Worm (Caenorhabditis elegans) whole organism, midembryonic: ENCODE measurements around the gene C31A11.13.

ENCODE experiments used
- T22C8.4 ChIP-seq: fragments of 200-800 bp; sonication (Bioruptor generic); IDR thresholded peaks from 2 replicates; pipeline ENCODE4 v1.3.6; 2022; ENCODE audit warnings: missing genetic modification characterization, missing compliant biosample characterization
- flt-1 ChIP-seq: fragments of 200-800 bp; sonication (Bioruptor generic); IDR thresholded peaks from 2 replicates; pipeline ENCODE4 v1.3.6; 2022; ENCODE audit warnings: missing genetic modification characterization, missing compliant biosample characterization
- klf-2 ChIP-seq: fragments of 200-800 bp; sonication (Bioruptor generic); conservative IDR thresholded peaks from 2 replicates; pipeline ENCODE4 v1.3.6; 2022; ENCODE audit warnings: missing genetic modification reagents, missing genetic modification characterization, missing compliant biosample characterization
- ztf-23 ChIP-seq: fragments of 200-800 bp; sonication (Bioruptor generic); IDR thresholded peaks from 2 replicates; pipeline ENCODE4 v1.3.6; 2022; ENCODE audit warnings: missing genetic modification reagents, missing genetic modification characterization, missing compliant biosample characterization

DNA sequence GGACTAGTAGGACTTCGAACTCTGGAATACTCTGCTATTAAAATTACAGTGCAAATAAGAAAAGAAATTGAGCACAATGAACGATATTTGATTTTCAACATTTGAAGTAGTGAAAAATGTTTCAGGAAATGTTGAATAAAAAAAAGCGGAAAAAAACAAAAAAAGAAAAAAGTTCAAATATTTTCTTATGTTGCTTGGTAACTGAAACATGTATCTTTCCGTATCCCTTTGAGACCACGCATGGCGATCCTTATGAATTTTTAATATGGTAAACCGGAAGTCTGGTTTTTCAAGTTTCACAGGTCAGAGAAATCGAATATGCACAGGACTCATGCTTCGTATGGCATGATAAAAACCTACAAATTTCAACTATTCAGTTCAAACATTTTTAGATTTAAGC is 14.7 kb downstream of the C31A11.13 start, which contains the start of gene F28G4.3:
- TF ChIP-seq ztf-23 (GFP tag; lab: Robert Waterston, UW) (no peak), T22C8.4 (GFP tag; lab: Robert Waterston, UW) (no peak), flt-1 (GFP tag; lab: Robert Waterston, UW) (no peak), klf-2 (GFP tag; lab: Robert Waterston, UW) (no peak)
